Worm (Caenorhabditis elegans) whole organism, L1 larva: ENCODE measurements around the gene sumv-1.

ENCODE experiments used
- ama-1 ChIP-seq: fragments of 150-350 bp; optimal IDR thresholded peaks from 2 replicates; lab custom pipeline; 2014
- fkh-10 ChIP-seq: sonication (generic microtip); optimal IDR thresholded peaks from 2 replicates; lab custom pipeline; 2017; ENCODE audit warnings: missing biosample characterization, missing genetic modification reagents, missing genetic modification characterization
- lin-39 ChIP-seq: fragments of 150-350 bp; optimal IDR thresholded peaks from 2 replicates; lab custom pipeline; 2014; ENCODE audit warnings: missing biosample characterization, missing genetic modification reagents, missing genetic modification characterization
- nhr-71 ChIP-seq: sonication (generic microtip); optimal IDR thresholded peaks from 2 replicates; lab custom pipeline; 2016; ENCODE audit warnings: mild to moderate bottlenecking, missing genetic modification characterization, moderate library complexity, missing compliant biosample characterization
- nhr-90 ChIP-seq: sonication (generic microtip); optimal IDR thresholded peaks from 2 replicates; lab custom pipeline; 2016; ENCODE audit warnings: mild to moderate bottlenecking, missing genetic modification characterization, missing compliant biosample characterization; ENCODE audit not compliant: poor library complexity
- pax-3 ChIP-seq: fragments of 200-800 bp; sonication (Bioruptor generic); optimal IDR thresholded peaks from 2 replicates; lab custom pipeline; 2018; ENCODE audit warnings: mild to moderate bottlenecking, missing genetic modification characterization, moderate library complexity, missing compliant biosample characterization

- TF ChIP-seq lin-39 = no peak
- no peak for TF ChIP-seq ama-1 (lab: Kevin White, UChicago)
- TF ChIP-seq nhr-90 (tag; lab: Kevin White, UChicago) = no peak
- no peak for TF ChIP-seq fkh-10
- TF ChIP-seq nhr-71 = no peak
- TF ChIP-seq pax-3 (tag; lab: Kevin White, UChicago) = no peak
These were observed 20.3 kb upstream of the sumv-1 start for ce11 chrIII:5274250-5274649.
